Worm (Caenorhabditis elegans): Measurements from ENCODE around the gene C01G12.16.
A peak's percentile ranks its signal among the peaks of the same experiment; 100 is the strongest.

C01G12.16 gene

DNA sequence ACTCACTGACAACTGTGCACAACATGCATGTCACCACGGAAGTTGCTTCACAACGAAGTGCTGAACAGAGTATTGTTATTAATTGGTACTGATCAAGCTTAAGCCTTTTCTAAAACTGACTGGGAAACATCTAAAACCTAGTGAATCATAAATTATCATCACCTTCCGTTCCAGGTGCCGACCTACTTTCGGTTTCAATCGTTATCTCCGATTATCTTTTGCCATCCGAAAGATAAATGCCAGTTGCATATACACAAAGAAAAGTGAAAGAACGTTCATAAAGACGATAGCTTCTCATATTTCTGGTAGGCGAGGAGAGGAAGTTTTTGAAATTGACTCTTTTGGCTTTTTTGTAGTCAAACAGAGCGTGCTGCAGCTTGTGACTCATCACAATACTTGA, 28.6 kb downstream of the C01G12.16 start:
- TF ChIP-seq ceh-82 (tag; optimal IDR thresholded peaks at IDR 0.05) (no peak), blmp-1 (tag; optimal IDR thresholded peaks at IDR 0.05; ENCODE audit: insufficient read depth) (peak; percentile 84), fos-1 (tag; optimal IDR thresholded peaks at IDR 0.05) (peak; percentile 17)

DNA sequence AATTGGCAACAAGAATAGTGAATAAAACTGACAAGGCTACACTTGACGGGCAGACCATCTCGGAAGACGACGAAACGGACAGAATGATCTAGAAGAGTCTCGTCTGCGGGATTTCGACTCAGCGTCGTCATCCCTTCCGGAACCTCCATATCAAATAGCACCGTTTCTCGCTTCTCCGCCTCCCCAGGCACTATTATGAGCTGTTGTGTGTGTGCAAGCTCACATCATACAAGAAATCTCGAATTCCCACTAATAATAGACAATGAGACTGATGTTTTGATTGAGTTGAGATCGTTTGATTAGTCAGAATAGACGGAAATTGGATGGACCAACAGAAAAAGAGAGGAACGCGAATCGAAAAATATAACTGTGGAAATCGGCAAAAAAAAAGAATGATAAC, 29.2 kb downstream of the C01G12.16 start, which contains the start of gene spp-28:
spp-28 (minus strand) TSS at position 101 of the 400 bp plus-strand sequence.
- no peak for TF ChIP-seq lin-11 (tag; optimal IDR thresholded peaks at IDR 0.05)
- no peak for TF ChIP-seq nhr-12 (tag; optimal IDR thresholded peaks at IDR 0.05)
- TF ChIP-seq ama-1 (optimal IDR thresholded peaks at IDR 0.05): no peak
- TF ChIP-seq aly-2 (tag; optimal IDR thresholded peaks at IDR 0.05): no peak
- TF ChIP-seq nhr-129 (tag; optimal IDR thresholded peaks at IDR 0.05): no peak
- no peak for TF ChIP-seq elt-3 (tag; optimal IDR thresholded peaks at IDR 0.05)
- no peak for TF ChIP-seq nhr-11 (tag; optimal IDR thresholded peaks at IDR 0.05)
- TF ChIP-seq snpc-4 (tag; optimal IDR thresholded peaks at IDR 0.05): no peak
- TF ChIP-seq zag-1 (tag; optimal IDR thresholded peaks at IDR 0.05): no peak
- TF ChIP-seq F13H6.1 (tag; optimal IDR thresholded peaks at IDR 0.05): no peak
- TF ChIP-seq alr-1 (tag; optimal IDR thresholded peaks at IDR 0.05): no peak
- no peak for TF ChIP-seq unc-39 (tag; optimal IDR thresholded peaks at IDR 0.05)
- TF ChIP-seq unc-55 (GFP tag; optimal IDR thresholded peaks at IDR 0.05): no peak
- no peak for TF ChIP-seq ceh-82 (tag; optimal IDR thresholded peaks at IDR 0.05)

DNA sequence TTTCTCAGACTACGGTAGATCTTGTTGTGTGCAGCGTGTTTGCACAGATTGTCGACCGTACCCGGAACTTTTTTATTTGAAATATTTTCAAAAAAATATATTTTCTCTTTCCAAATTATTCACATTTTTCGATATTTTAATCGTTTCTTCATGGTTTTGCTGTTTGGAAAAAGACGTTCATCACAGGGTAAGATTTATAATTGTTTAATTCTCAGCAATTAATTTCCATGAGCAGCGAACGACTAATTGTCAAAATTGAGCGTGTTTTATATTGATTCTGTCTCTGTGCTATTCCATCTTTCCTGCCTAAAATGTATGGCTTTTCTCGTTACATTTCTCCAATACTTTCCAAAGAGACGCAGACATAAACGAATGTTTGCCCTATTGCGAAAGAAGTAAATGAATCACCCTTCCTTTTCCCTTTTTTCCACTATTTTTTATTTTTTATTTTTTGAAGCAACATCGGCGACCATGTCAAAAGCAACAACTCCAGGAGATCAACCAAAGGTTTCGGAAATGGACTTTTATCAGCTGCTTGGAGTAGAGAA, 30.1 kb downstream of the C01G12.16 start, which contains the start of gene dnj-16:
dnj-16 (plus strand) TSS at position 51 of the 548 bp plus-strand sequence.
- peak; percentile 16 for TF ChIP-seq mab-5 (tag; optimal IDR thresholded peaks at IDR 0.05)
- TF ChIP-seq C34F6.9 (tag; optimal IDR thresholded peaks at IDR 0.05): peak; percentile 87
- TF ChIP-seq crh-2 (tag; optimal IDR thresholded peaks at IDR 0.05): peak; percentile 74
- TF ChIP-seq elt-3 (tag; optimal IDR thresholded peaks at IDR 0.05): no peak
- TF ChIP-seq unc-39 (tag; optimal IDR thresholded peaks at IDR 0.05): no peak
- peak; percentile 8 to 55 for TF ChIP-seq lsy-2 (tag; optimal IDR thresholded peaks at IDR 0.05)
- TF ChIP-seq nhr-77 (tag; optimal IDR thresholded peaks at IDR 0.05): no peak
- TF ChIP-seq fos-1 (tag; optimal IDR thresholded peaks at IDR 0.05): peak; percentile 97
- peak; percentile 23 for TF ChIP-seq ztf-4 (tag; optimal IDR thresholded peaks at IDR 0.05)
- peak; percentile 29 for TF ChIP-seq lin-13 (GFP tag; optimal IDR thresholded peaks at IDR 0.05)
- peak; percentile 66 for TF ChIP-seq nhr-129 (tag; optimal IDR thresholded peaks at IDR 0.05)
- TF ChIP-seq nhr-12 (tag; optimal IDR thresholded peaks at IDR 0.05): no peak
- no peak for TF ChIP-seq sma-3 (GFP tag; optimal IDR thresholded peaks at IDR 0.05)
- no peak for TF ChIP-seq R02D3.7 (tag; optimal IDR thresholded peaks at IDR 0.05)
- peak; percentile 94 for TF ChIP-seq unc-55 (GFP tag; optimal IDR thresholded peaks at IDR 0.05)
- peak in 1 of 2 experiments; percentile 2 for TF ChIP-seq mdl-1 (tag; optimal IDR thresholded peaks at IDR 0.05)
- no peak for TF ChIP-seq peb-1 (tag; optimal IDR thresholded peaks at IDR 0.05)
- TF ChIP-seq sma-9 (GFP tag; optimal IDR thresholded peaks at IDR 0.05): peak; percentile 12
- no peak for TF ChIP-seq sma-9 (tag; optimal IDR thresholded peaks at IDR 0.05)

DNA sequence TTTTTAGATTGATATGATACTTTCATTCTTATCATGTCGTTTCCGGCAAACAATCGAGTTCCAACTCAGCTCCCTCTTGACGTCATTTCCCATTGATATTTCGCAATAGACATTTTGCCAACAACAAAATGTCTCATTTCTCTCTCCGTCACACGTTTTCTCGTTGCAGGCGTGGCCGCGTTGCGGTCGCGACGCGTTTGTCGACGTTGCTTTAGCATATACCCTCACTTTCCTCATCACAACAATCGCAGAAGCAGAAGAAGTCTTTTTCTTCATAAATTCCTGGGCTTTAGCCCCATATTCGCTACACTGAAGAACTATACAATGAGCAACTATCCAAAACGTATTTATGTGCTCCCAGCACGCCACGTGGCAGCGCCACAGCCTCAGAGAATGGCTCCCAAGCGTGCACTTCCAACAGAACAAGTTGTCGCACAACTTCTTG, 32.6 kb downstream of the C01G12.16 start, which contains the start of gene xbp-1:
xbp-1 (plus strand) TSS at position 151 of the 445 bp plus-strand sequence.
- TF ChIP-seq unc-55 (GFP tag; optimal IDR thresholded peaks at IDR 0.05) (peak; percentile 96), nhr-21 (tag; optimal IDR thresholded peaks at IDR 0.05) (peak; percentile 89), peb-1 (tag; optimal IDR thresholded peaks at IDR 0.05) (no peak), lin-13 (GFP tag; optimal IDR thresholded peaks at IDR 0.05) (peak; percentile 85), sma-9 (GFP tag; optimal IDR thresholded peaks at IDR 0.05) (peak; percentile 91), sma-9 (tag; optimal IDR thresholded peaks at IDR 0.05) (no peak), F13H6.1 (tag; optimal IDR thresholded peaks at IDR 0.05) (peak; percentile 89), ceh-82 (tag; optimal IDR thresholded peaks at IDR 0.05) (no peak), elt-1 (tag; optimal IDR thresholded peaks at IDR 0.05) (no peak), gmeb-1 (tag; optimal IDR thresholded peaks at IDR 0.05) (peak; percentile 67), skn-1 (tag; optimal IDR thresholded peaks at IDR 0.05) (peak; percentile 85), sma-3 (GFP tag; optimal IDR thresholded peaks at IDR 0.05) (peak; percentile 78), lsy-2 (tag; optimal IDR thresholded peaks at IDR 0.05) (peak; percentile 70 to 90), ztf-1 (GFP tag; conservative IDR thresholded peaks at IDR 0.05) (no peak), nhr-11 (tag; optimal IDR thresholded peaks at IDR 0.05) (no peak), nhr-129 (tag; optimal IDR thresholded peaks at IDR 0.05) (peak; percentile 97), nhr-23 (tag; optimal IDR thresholded peaks at IDR 0.05) (no peak), ztf-11 (tag; optimal IDR thresholded peaks at IDR 0.05) (no peak), nhr-6 (tag; optimal IDR thresholded peaks at IDR 0.05) (peak; percentile 45), mbf-1 (tag; optimal IDR thresholded peaks at IDR 0.05) (no peak), crh-2 (tag; optimal IDR thresholded peaks at IDR 0.05) (peak; percentile 100), ztf-4 (tag; optimal IDR thresholded peaks at IDR 0.05) (peak; percentile 92), ZK546.5 (tag; optimal IDR thresholded peaks at IDR 0.05) (no peak), nhr-25 (tag; optimal IDR thresholded peaks at IDR 0.05) (peak; percentile 81), alr-1 (tag; optimal IDR thresholded peaks at IDR 0.05) (peak; percentile 31), snpc-4 (tag; optimal IDR thresholded peaks at IDR 0.05) (peak; percentile 52), Y55F3AM.14 (GFP tag; optimal IDR thresholded peaks at IDR 0.05) (peak; percentile 81), nhr-10 (tag; optimal IDR thresholded peaks at IDR 0.05) (peak; percentile 69), ceh-16 (tag; optimal IDR thresholded peaks at IDR 0.05) (no peak), lin-11 (tag; optimal IDR thresholded peaks at IDR 0.05) (peak; percentile 87), zag-1 (tag; optimal IDR thresholded peaks at IDR 0.05) (peak; percentile 74), mdl-1 (tag; optimal IDR thresholded peaks at IDR 0.05) (peak; percentile 31 to 72), blmp-1 (tag; optimal IDR thresholded peaks at IDR 0.05; ENCODE audit: insufficient read depth) (peak; percentile 64), aly-2 (tag; optimal IDR thresholded peaks at IDR 0.05) (no peak), sem-4 (tag; optimal IDR thresholded peaks at IDR 0.05) (peak; percentile 80)
